Worm (Caenorhabditis elegans): Measurements from ENCODE around the gene C06H5.14.

- TF ChIP-seq nhr-27 (tag; optimal IDR thresholded peaks at IDR 0.05) (no peak), him-1 (tag; optimal IDR thresholded peaks at IDR 0.05) (no peak), nfya-1 (tag; optimal IDR thresholded peaks at IDR 0.05; ENCODE audit: borderline replicate concordance, insufficient read depth) (no peak), unc-130 (GFP tag; optimal IDR thresholded peaks at IDR 0.05) (no peak), lin-54 (GFP tag; optimal IDR thresholded peaks at IDR 0.05) (no peak), hlh-12 (tag; optimal IDR thresholded peaks at IDR 0.05) (no peak), lsl-1 (GFP tag; optimal IDR thresholded peaks at IDR 0.05) (no peak), nhr-90 (tag; optimal IDR thresholded peaks at IDR 0.05) (no peak), F49E8.2 (tag; optimal IDR thresholded peaks at IDR 0.05; ENCODE audit: insufficient read depth) (no peak), K11D2.4 (GFP tag; IDR thresholded peaks at IDR 0.05) (no peak), hrde-1 (tag; optimal IDR thresholded peaks at IDR 0.05; ENCODE audit: borderline replicate concordance) (no peak), ama-1 (optimal IDR thresholded peaks at IDR 0.05) (no peak), ama-1 (GFP tag; optimal IDR thresholded peaks at IDR 0.05) (no peak)
These were observed 12.6 kb upstream of the C06H5.14 start for ce11 chrV:17891317-17891716.
